Worm (Caenorhabditis elegans): ENCODE results near the gene sgcb-1.

The sgcb-1 gene

ce11 chrII:332419-332818 lies 6.3 kb downstream of the sgcb-1 start, which contains the start of gene cbn-1:
TSS of gene cbn-1 (minus strand) at chrII:332519.
- TF ChIP-seq nhr-11 (tag; optimal IDR thresholded peaks at IDR 0.05), result no peak
- TF ChIP-seq unc-39 (tag; optimal IDR thresholded peaks at IDR 0.05), result no peak
- no peak for TF ChIP-seq fkh-10 (GFP tag; optimal IDR thresholded peaks at IDR 0.05)
- no peak for TF ChIP-seq ceh-28 (tag; optimal IDR thresholded peaks at IDR 0.05)
- no peak for TF ChIP-seq fos-1 (tag; optimal IDR thresholded peaks at IDR 0.05)
- TF ChIP-seq egl-27 (tag; optimal IDR thresholded peaks at IDR 0.05), result no peak
- TF ChIP-seq nhr-77 (tag; optimal IDR thresholded peaks at IDR 0.05), result no peak
- TF ChIP-seq lin-39 (tag; optimal IDR thresholded peaks at IDR 0.05), result no peak
- TF ChIP-seq nhr-237 (tag; optimal IDR thresholded peaks at IDR 0.05), result no peak
- TF ChIP-seq ZK546.5 (tag; optimal IDR thresholded peaks at IDR 0.05), result no peak
- no peak for TF ChIP-seq nhr-25 (tag; optimal IDR thresholded peaks at IDR 0.05)
- TF ChIP-seq nfya-1 (tag; optimal IDR thresholded peaks at IDR 0.05; ENCODE audit: insufficient read depth), result no peak
- TF ChIP-seq unc-62 (GFP tag; optimal IDR thresholded peaks at IDR 0.05), result no peak
- no peak for TF ChIP-seq ceh-16 (tag; optimal IDR thresholded peaks at IDR 0.05)
- TF ChIP-seq ceh-82 (tag; optimal IDR thresholded peaks at IDR 0.05), result no peak
- TF ChIP-seq pqm-1 (tag; optimal IDR thresholded peaks at IDR 0.05), result no peak
- no peak for TF ChIP-seq zag-1 (tag; optimal IDR thresholded peaks at IDR 0.05)
- no peak for TF ChIP-seq egl-5 (tag; optimal IDR thresholded peaks at IDR 0.05)
- TF ChIP-seq jun-1 (tag; optimal IDR thresholded peaks at IDR 0.05), result no peak

DNA sequence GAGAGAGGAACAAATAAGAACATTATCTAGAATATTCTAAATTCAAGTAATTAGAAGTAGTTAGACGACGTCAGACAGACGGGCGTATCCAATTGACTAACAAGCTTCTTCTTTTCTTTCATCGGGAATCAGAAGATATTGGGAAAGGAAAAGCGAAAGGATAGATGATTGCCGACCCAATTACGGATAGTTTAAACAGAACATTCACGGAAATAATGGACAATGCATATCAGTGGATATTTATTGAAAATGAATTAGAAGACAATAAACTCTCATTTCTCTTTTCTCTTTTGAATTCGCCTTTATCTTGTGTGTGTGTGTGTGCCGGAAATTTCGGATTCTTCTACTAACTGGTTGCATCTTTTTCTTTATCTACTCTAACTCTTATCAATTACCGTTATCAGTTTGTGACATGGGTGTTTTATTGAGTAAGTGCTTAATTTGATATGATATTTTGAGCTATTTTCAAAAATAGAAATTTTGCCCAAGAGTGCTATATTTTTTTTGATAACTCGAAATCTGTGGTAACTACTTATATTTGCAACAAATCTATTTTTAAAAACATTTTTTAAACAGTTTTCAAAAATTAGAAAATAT lies 7.9 kb downstream of the sgcb-1 start:
- TF ChIP-seq sea-2 (GFP tag; optimal IDR thresholded peaks at IDR 0.05) (no peak), hmg-11 (tag; optimal IDR thresholded peaks at IDR 0.05) (no peak), fkh-2 (tag; optimal IDR thresholded peaks at IDR 0.05) (no peak), egl-5 (tag; optimal IDR thresholded peaks at IDR 0.05) (no peak), elt-2 (tag; optimal IDR thresholded peaks at IDR 0.05) (peak; percentile 34), elt-3 (tag; optimal IDR thresholded peaks at IDR 0.05) (no peak), aly-2 (tag; optimal IDR thresholded peaks at IDR 0.05) (no peak), nhr-11 (tag; optimal IDR thresholded peaks at IDR 0.05) (no peak), nhr-23 (tag; optimal IDR thresholded peaks at IDR 0.05) (peak; percentile 15)

- TF ChIP-seq nhr-67 (tag; optimal IDR thresholded peaks at IDR 0.05), result no peak
- no peak for TF ChIP-seq hmg-11 (tag; optimal IDR thresholded peaks at IDR 0.05)
- no peak for TF ChIP-seq fkh-10 (GFP tag; optimal IDR thresholded peaks at IDR 0.05)
- no peak for TF ChIP-seq zag-1 (tag; optimal IDR thresholded peaks at IDR 0.05)
- TF ChIP-seq tbx-2 (tag; optimal IDR thresholded peaks at IDR 0.05), result no peak
- no peak for TF ChIP-seq daf-12 (tag; optimal IDR thresholded peaks at IDR 0.05)
- no peak for TF ChIP-seq nhr-237 (tag; optimal IDR thresholded peaks at IDR 0.05)
- TF ChIP-seq aly-2 (tag; optimal IDR thresholded peaks at IDR 0.05), result no peak
- TF ChIP-seq nhr-25 (tag; optimal IDR thresholded peaks at IDR 0.05), result no peak
- no peak for TF ChIP-seq nhr-23 (tag; optimal IDR thresholded peaks at IDR 0.05)
- no peak for TF ChIP-seq ceh-16 (tag; optimal IDR thresholded peaks at IDR 0.05)
- TF ChIP-seq pha-4 (tag; optimal IDR thresholded peaks at IDR 0.05), result no peak
- no peak for TF ChIP-seq lin-39 (tag; optimal IDR thresholded peaks at IDR 0.05)
- TF ChIP-seq eor-1 (tag; optimal IDR thresholded peaks at IDR 0.05), result no peak
- TF ChIP-seq nhr-77 (tag; optimal IDR thresholded peaks at IDR 0.05), result no peak
- TF ChIP-seq unc-62 (GFP tag; optimal IDR thresholded peaks at IDR 0.05), result no peak
- TF ChIP-seq sea-2 (GFP tag; optimal IDR thresholded peaks at IDR 0.05), result no peak
- no peak for TF ChIP-seq nhr-76 (tag; optimal IDR thresholded peaks at IDR 0.05)
- TF ChIP-seq nhr-11 (tag; optimal IDR thresholded peaks at IDR 0.05), result no peak
These were observed 8.7 kb downstream of the sgcb-1 start for ce11 chrII:334828-335227.

DNA sequence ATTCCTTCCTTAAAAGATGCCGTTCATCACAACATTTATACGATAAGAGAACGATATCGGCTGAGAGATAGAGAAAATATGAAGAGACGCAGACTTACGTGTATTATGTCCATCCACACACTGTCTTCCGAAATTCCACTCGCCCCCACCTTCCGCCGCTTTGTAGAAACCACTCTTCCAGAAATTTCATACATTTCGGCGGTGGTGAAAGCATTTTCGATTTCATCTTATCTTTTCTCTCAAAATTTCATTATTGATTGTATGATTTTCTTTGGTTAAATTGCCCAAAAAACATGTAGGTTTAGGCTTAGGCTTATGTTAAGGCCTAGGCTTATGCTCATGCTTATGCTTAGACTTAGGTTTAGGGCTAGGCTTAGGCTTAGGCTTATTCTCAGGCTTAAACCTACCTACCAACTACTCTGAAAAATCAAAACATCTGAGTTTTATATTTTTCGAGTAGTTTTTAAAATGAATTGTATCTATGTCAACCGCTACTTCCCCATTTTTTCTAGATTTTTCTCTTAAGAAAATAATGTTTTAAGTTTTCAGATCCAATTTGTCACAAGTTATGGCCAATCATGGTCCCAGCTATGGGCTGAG lies 11.2 kb downstream of the sgcb-1 start, which contains the start of gene cpn-2:
Gene cpn-2 (plus strand): TSS at position 550 of the 600 bp plus-strand sequence.
- TF ChIP-seq hmg-11 (tag; optimal IDR thresholded peaks at IDR 0.05) (no peak), aly-2 (tag; optimal IDR thresholded peaks at IDR 0.05) (no peak), egl-5 (tag; optimal IDR thresholded peaks at IDR 0.05) (no peak), nhr-77 (tag; optimal IDR thresholded peaks at IDR 0.05) (no peak), nhr-25 (tag; optimal IDR thresholded peaks at IDR 0.05) (no peak), ZK546.5 (tag; optimal IDR thresholded peaks at IDR 0.05) (no peak), unc-39 (tag; optimal IDR thresholded peaks at IDR 0.05) (no peak)

ce11 chrII:340224-340623 lies 14.1 kb downstream of the sgcb-1 start, which contains the start of gene clc-31:
TSS of gene clc-31 (plus strand) at chrII:340524.
- TF ChIP-seq eor-1 (tag; optimal IDR thresholded peaks at IDR 0.05) (no peak), ama-1 (optimal IDR thresholded peaks at IDR 0.05) (no peak), lsy-12 (tag; optimal IDR thresholded peaks at IDR 0.05) (no peak), fos-1 (tag; optimal IDR thresholded peaks at IDR 0.05) (no peak), mml-1 (tag; optimal IDR thresholded peaks at IDR 0.05) (no peak), elt-3 (tag; optimal IDR thresholded peaks at IDR 0.05) (no peak), pqm-1 (tag; optimal IDR thresholded peaks at IDR 0.05) (no peak), nhr-43 (tag; optimal IDR thresholded peaks at IDR 0.05; ENCODE audit: poor library complexity, severe bottlenecking) (no peak), ceh-82 (tag; optimal IDR thresholded peaks at IDR 0.05) (no peak), daf-12 (tag; optimal IDR thresholded peaks at IDR 0.05) (no peak), tbx-2 (tag; optimal IDR thresholded peaks at IDR 0.05) (no peak), jun-1 (tag; optimal IDR thresholded peaks at IDR 0.05) (no peak), nhr-77 (tag; optimal IDR thresholded peaks at IDR 0.05) (no peak), nhr-237 (tag; optimal IDR thresholded peaks at IDR 0.05) (no peak), ztf-11 (tag; optimal IDR thresholded peaks at IDR 0.05) (no peak), hmg-11 (tag; optimal IDR thresholded peaks at IDR 0.05) (no peak)

All from whole organism, L3 larva.